Fruit fly (Drosophila melanogaster) whole organism, embryonic: ENCODE measurements around the gene wcy.

Source experiments
- Bdp1 ChIP-seq: fragments of 200-800 bp; sonication (Bioruptor generic); optimal IDR thresholded peaks from 3 replicates; lab custom pipeline; 2016; ENCODE audit warnings: missing biosample characterization, missing genetic modification characterization
- CG1024 ChIP-seq: fragments of 200-800 bp; sonication (Bioruptor generic); IDR thresholded peaks from 2 replicates; pipeline ENCODE4 v1.3.6; 2022; ENCODE audit warnings: missing biosample characterization, missing genetic modification characterization
- CG10654 ChIP-seq: fragments of 200-800 bp; sonication (Bioruptor generic); optimal IDR thresholded peaks from 2 replicates; lab custom pipeline; 2016; ENCODE audit warnings: missing biosample characterization, missing genetic modification characterization
- CG13624 ChIP-seq: fragments of 200-800 bp; sonication (Bioruptor generic); optimal IDR thresholded peaks from 2 replicates; lab custom pipeline; 2016; ENCODE audit warnings: missing biosample characterization, missing genetic modification characterization
- CG15269 ChIP-seq: fragments of 200-800 bp; sonication (Bioruptor generic); optimal IDR thresholded peaks from 2 replicates; lab custom pipeline; 2018; ENCODE audit warnings: missing biosample characterization, mild to moderate bottlenecking, missing genetic modification characterization, moderate library complexity
- CG15696 ChIP-seq: fragments of 200-800 bp; sonication (Bioruptor generic); optimal IDR thresholded peaks from 2 replicates; lab custom pipeline; 2019; ENCODE audit warnings: missing biosample characterization, mild to moderate bottlenecking, missing genetic modification characterization, moderate library complexity
- CG17186 ChIP-seq: fragments of 200-800 bp; sonication (Bioruptor generic); optimal IDR thresholded peaks from 3 replicates; lab custom pipeline; 2017; ENCODE audit warnings: missing biosample characterization, missing genetic modification reagents, missing genetic modification characterization
- CG18476 ChIP-seq: fragments of 200-800 bp; sonication (Bioruptor generic); optimal IDR thresholded peaks from 2 replicates; lab custom pipeline; 2016; ENCODE audit warnings: missing biosample characterization, mild to moderate bottlenecking, missing genetic modification characterization
- CG2116 ChIP-seq: fragments of 200-800 bp; sonication (Bioruptor generic); optimal IDR thresholded peaks from 3 replicates; lab custom pipeline; 2018; ENCODE audit warnings: missing biosample characterization, mild to moderate bottlenecking, missing genetic modification characterization
- CG32772 ChIP-seq: fragments of 200-800 bp; sonication (Bioruptor generic); IDR thresholded peaks from 2 replicates; pipeline ENCODE4 v1.3.6; 2022; ENCODE audit warnings: missing biosample characterization, missing genetic modification characterization
- CG4707 ChIP-seq: fragments of 200-800 bp; sonication (Bioruptor generic); optimal IDR thresholded peaks from 2 replicates; lab custom pipeline; 2018; ENCODE audit warnings: missing biosample characterization, mild to moderate bottlenecking, missing genetic modification characterization, moderate library complexity
- CG4730 ChIP-seq: fragments of 200-800 bp; sonication (Bioruptor generic); IDR thresholded peaks from 2 replicates; pipeline ENCODE4 v1.3.6; 2022; ENCODE audit warnings: missing biosample characterization, missing genetic modification characterization
- CG8388 ChIP-seq: fragments of 200-800 bp; sonication (Bioruptor generic); optimal IDR thresholded peaks from 2 replicates; lab custom pipeline; 2019; ENCODE audit warnings: missing biosample characterization, mild to moderate bottlenecking, missing genetic modification characterization, moderate library complexity
- CG9817 ChIP-seq: fragments of 200-800 bp; sonication (Bioruptor generic); optimal IDR thresholded peaks from 2 replicates; lab custom pipeline; 2018; ENCODE audit warnings: missing biosample characterization, mild to moderate bottlenecking, missing genetic modification characterization, moderate library complexity
- CG9876 ChIP-seq: fragments of 200-800 bp; sonication (Bioruptor generic); optimal IDR thresholded peaks from 2 replicates; lab custom pipeline; 2016; ENCODE audit warnings: missing biosample characterization, missing genetic modification characterization
- CG9932 ChIP-seq: fragments of 200-800 bp; sonication (Bioruptor generic); IDR thresholded peaks from 2 replicates; pipeline ENCODE4 v1.3.6; 2022; ENCODE audit warnings: missing biosample characterization, missing genetic modification characterization
- CHES-1-like ChIP-seq: fragments of 200-800 bp; sonication (Bioruptor generic); optimal IDR thresholded peaks from 2 replicates; lab custom pipeline; 2016; ENCODE audit warnings: missing biosample characterization, missing genetic modification characterization
- Dip2 ChIP-seq: fragments of 200-800 bp; sonication (Bioruptor generic); IDR thresholded peaks from 2 replicates; pipeline ENCODE4 v1.3.6; 2022; ENCODE audit warnings: missing biosample characterization, missing genetic modification characterization
- E2f2 ChIP-seq: fragments of 200-800 bp; sonication (Bioruptor generic); IDR thresholded peaks from 2 replicates; pipeline ENCODE4 v1.3.6; 2022; ENCODE audit warnings: missing biosample characterization, missing genetic modification characterization
- Fer3 ChIP-seq: fragments of 200-800 bp; sonication (Bioruptor generic); optimal IDR thresholded peaks from 2 replicates; lab custom pipeline; 2018; ENCODE audit warnings: missing biosample characterization, mild to moderate bottlenecking, missing genetic modification characterization, moderate library complexity
- H15 ChIP-seq: fragments of 200-800 bp; sonication (Bioruptor generic); IDR thresholded peaks from 3 replicates; pipeline ENCODE4 v1.3.6; 2022; ENCODE audit warnings: missing biosample characterization, missing genetic modification characterization
- Hmx ChIP-seq: fragments of 200-800 bp; sonication (Bioruptor generic); optimal IDR thresholded peaks from 2 replicates; lab custom pipeline; 2016; ENCODE audit warnings: missing biosample characterization, missing genetic modification characterization
- Hsf ChIP-seq: fragments of 200-800 bp; sonication (Bioruptor generic); optimal IDR thresholded peaks from 3 replicates; lab custom pipeline; 2016; ENCODE audit warnings: missing biosample characterization, missing genetic modification characterization
- MESR4 ChIP-seq: fragments of 200-800 bp; sonication (Bioruptor generic); optimal IDR thresholded peaks from 2 replicates; lab custom pipeline; 2018; ENCODE audit warnings: missing biosample characterization, mild to moderate bottlenecking, missing genetic modification characterization, moderate library complexity
- Mes4 ChIP-seq: fragments of 200-800 bp; sonication (Bioruptor generic); optimal IDR thresholded peaks from 2 replicates; lab custom pipeline; 2016; ENCODE audit warnings: missing biosample characterization, missing genetic modification characterization
- Nf-YB ChIP-seq: fragments of 200-800 bp; sonication (Bioruptor generic); optimal IDR thresholded peaks from 3 replicates; lab custom pipeline; 2019; ENCODE audit warnings: missing biosample characterization, mild to moderate bottlenecking, missing genetic modification characterization, moderate library complexity
- Optix ChIP-seq: fragments of 200-800 bp; sonication (Bioruptor generic); IDR thresholded peaks from 3 replicates; pipeline ENCODE4 v1.3.6; 2022; ENCODE audit warnings: missing biosample characterization, missing genetic modification characterization
- YL-1 ChIP-seq: fragments of 200-800 bp; sonication (Bioruptor generic); optimal IDR thresholded peaks from 3 replicates; lab custom pipeline; 2017; ENCODE audit warnings: missing biosample characterization, mild to moderate bottlenecking, missing genetic modification characterization
- amos ChIP-seq: fragments of 200-800 bp; sonication (Bioruptor generic); IDR thresholded peaks from 2 replicates; pipeline ENCODE4 v1.3.6; 2022; ENCODE audit warnings: missing biosample characterization, missing genetic modification characterization; ENCODE audit not compliant: partially characterized antibody
- crp ChIP-seq, 2 experiments: fragments of 200-800 bp; sonication (Bioruptor generic); optimal IDR thresholded peaks; 2 replicates in 1 of 2; 3 replicates in 1 of 2; lab custom pipeline; 2017; ENCODE audit warnings: missing biosample characterization in 2 of 2, missing genetic modification characterization in 2 of 2, mild to moderate bottlenecking in 1 of 2, moderate library complexity in 1 of 2
- en ChIP-seq: fragments of 200-800 bp; sonication (Bioruptor generic); optimal IDR thresholded peaks from 2 replicates; lab custom pipeline; 2016; ENCODE audit warnings: missing biosample characterization, missing genetic modification characterization
- fd3F ChIP-seq: fragments of 200-800 bp; sonication (Bioruptor generic); optimal IDR thresholded peaks from 2 replicates; lab custom pipeline; 2018; ENCODE audit warnings: missing biosample characterization, mild to moderate bottlenecking, missing genetic modification characterization, moderate library complexity
- gsb ChIP-seq: fragments of 200-800 bp; sonication (Bioruptor generic); IDR thresholded peaks from 2 replicates; pipeline ENCODE4 v1.3.6; 2022; ENCODE audit warnings: missing biosample characterization, missing genetic modification characterization
- gt ChIP-seq: fragments of 200-800 bp; sonication (Bioruptor generic); IDR thresholded peaks from 2 replicates; pipeline ENCODE4 v1.3.6; 2022; ENCODE audit warnings: missing biosample characterization, missing genetic modification characterization
- her ChIP-seq: fragments of 200-800 bp; sonication (Bioruptor generic); optimal IDR thresholded peaks from 2 replicates; lab custom pipeline; 2016; ENCODE audit warnings: missing biosample characterization, missing genetic modification characterization
- hkb ChIP-seq, 2 experiments: fragments of 200-800 bp in 1 of 2; fragments of >200 bp in 1 of 2; sonication (Bioruptor generic) in 1 of 2; IDR thresholded peaks in 1 of 2; optimal IDR thresholded peaks in 1 of 2; 2 replicates each; pipeline versions ENCODE4 v1.3.6 to Lab custom; 2017 to 2022; ENCODE audit warnings: missing biosample characterization in 1 of 2, missing genetic modification characterization in 1 of 2
- lov ChIP-seq, 2 experiments: fragments of 200-800 bp in 1 of 2; fragments of >200 bp in 1 of 2; sonication (Bioruptor generic) in 1 of 2; IDR thresholded peaks in 1 of 2; optimal IDR thresholded peaks in 1 of 2; 2 replicates in 1 of 2; 3 replicates in 1 of 2; pipeline versions ENCODE4 v1.3.6 to Lab custom; 2017 to 2022; ENCODE audit warnings: missing biosample characterization in 1 of 2, missing genetic modification characterization in 1 of 2
- nmo ChIP-seq: fragments of 200-800 bp; sonication (Bioruptor generic); optimal IDR thresholded peaks from 2 replicates; lab custom pipeline; 2018; ENCODE audit warnings: missing biosample characterization, mild to moderate bottlenecking, missing genetic modification characterization, moderate library complexity
- pb ChIP-seq: fragments of 200-800 bp; sonication (Bioruptor generic); optimal IDR thresholded peaks from 3 replicates; lab custom pipeline; 2016; ENCODE audit warnings: missing biosample characterization, missing genetic modification characterization
- sens-2 ChIP-seq: fragments of 200-800 bp; sonication (Bioruptor generic); IDR thresholded peaks from 2 replicates; pipeline ENCODE4 v1.3.6; 2022; ENCODE audit warnings: missing biosample characterization, missing genetic modification characterization
- sisA ChIP-seq: fragments of 200-800 bp; sonication (Bioruptor generic); IDR thresholded peaks from 2 replicates; pipeline ENCODE4 v1.3.6; 2022; ENCODE audit warnings: missing biosample characterization, missing genetic modification characterization
- so ChIP-seq: fragments of 200-800 bp; sonication (Bioruptor generic); IDR thresholded peaks from 3 replicates; pipeline ENCODE4 v1.3.6; 2022; ENCODE audit warnings: missing biosample characterization, missing genetic modification characterization
- stwl ChIP-seq: fragments of 200-800 bp; sonication (Bioruptor generic); optimal IDR thresholded peaks from 3 replicates; lab custom pipeline; 2018; ENCODE audit warnings: missing biosample characterization, mild to moderate bottlenecking, missing genetic modification characterization, moderate library complexity
- wek ChIP-seq: fragments of 200-800 bp; sonication (Bioruptor generic); optimal IDR thresholded peaks from 3 replicates; lab custom pipeline; 2018; ENCODE audit warnings: missing biosample characterization, mild to moderate bottlenecking, missing genetic modification characterization, moderate library complexity
- zfh2 ChIP-seq: fragments of 200-800 bp; sonication (Bioruptor generic); optimal IDR thresholded peaks from 2 replicates; lab custom pipeline; 2016; ENCODE audit warnings: missing biosample characterization, missing genetic modification characterization

Gene wcy

DNA sequence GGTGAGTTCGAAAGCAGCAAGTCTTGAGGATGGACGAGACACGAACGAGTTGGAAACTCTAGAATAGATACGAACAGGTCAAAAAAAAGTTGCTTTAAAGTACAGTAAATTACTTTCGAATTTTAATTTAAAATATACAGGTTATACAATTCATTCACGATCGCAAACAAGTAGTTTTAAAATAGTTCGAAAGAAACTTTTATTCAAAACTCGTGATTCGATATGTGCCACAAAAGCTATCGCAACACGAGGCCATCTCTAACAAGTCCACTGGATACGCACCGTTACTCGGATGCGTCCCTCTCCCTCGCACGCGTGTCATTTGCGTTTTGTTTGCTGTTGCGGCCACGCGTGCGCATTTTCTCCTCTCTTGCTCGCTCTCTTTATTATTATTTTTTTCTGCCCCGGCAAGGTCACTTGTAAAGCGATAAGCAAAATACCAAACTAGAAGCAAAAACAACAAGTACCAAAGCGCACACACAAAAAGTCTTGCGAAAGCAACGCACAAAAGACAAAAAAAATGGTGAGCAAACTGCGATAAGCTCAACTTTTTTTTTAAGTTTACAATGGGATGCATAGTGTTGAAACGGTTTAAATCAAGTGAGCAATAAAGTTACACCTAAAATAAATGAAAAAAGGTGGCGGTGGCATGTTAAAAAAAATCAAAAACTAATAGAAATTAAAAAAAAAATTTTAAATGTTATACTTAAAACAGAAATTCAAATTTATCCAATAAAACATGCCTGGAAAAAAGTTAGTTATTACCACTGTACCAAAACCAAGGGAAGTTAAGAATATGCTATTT is 47.5 kb upstream of the wcy start (continued):
- TF ChIP-seq CG1024 (GFP tag; lab: Robert Waterston, UW): peak; percentile 37; the same call in 1 of the 2 replicates
- peak; percentile 24 for TF ChIP-seq Hmx

DNA sequence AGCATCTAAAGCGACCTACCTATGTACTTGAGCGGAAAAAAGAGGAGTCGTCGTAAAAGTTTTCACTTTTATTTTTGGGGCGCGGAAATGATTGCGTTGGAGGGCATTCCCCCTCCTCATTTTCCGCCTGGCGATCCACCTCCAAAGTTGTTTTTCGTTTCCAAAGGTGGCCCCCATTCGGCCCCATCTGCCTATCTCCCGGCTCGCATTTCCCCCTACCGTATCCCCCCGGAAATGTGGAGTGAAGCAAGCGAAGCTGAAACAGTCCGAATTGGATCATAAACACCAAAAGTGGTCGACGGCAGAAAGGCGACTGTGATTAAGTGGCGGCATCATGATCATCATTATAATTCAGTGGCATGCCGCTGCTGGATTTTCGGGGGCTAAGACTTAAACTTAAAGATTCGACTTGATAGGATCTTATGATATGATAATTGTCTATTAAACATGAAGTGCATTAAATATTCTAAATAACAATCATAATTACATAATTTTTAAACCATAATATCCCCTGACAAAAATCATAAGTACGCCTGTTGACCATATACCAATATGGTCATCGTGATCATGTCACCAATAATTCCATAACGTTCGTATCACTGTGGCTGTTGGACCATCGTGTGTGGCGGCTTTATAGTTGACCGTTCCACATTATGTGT is 46.0 kb upstream of the wcy start:
- TF ChIP-seq sisA (GFP tag; lab: Robert Waterston, UW) (peak; percentile 77), CG17186 (peak; percentile 16), pb (no peak), CG4707 (peak; percentile 18), CG10654 (peak; percentile 27), lov (optimal IDR thresholded peaks at IDR 0.05; lab: Kevin White, UChicago) (no peak), lov (GFP tag; IDR thresholded peaks at IDR 0.05; lab: Robert Waterston, UW) (no peak), Fer3 (tag; lab: Kevin White, UChicago) (peak; percentile 79), gsb (GFP tag; lab: Robert Waterston, UW) (0 out of 2 replicates have a peak, but pooled peaks have one; percentile 19), en (no peak), YL-1 (GFP tag; lab: Kevin White, UChicago) (no peak), CG9876 (no peak), CG18476 (GFP tag; lab: Kevin White, UChicago) (peak; percentile 22), CHES-1-like (no peak), Hsf (GFP tag; lab: Kevin White, UChicago) (peak; percentile 70), gt (no peak), stwl (tag; lab: Kevin White, UChicago) (no peak), zfh2 (GFP tag; lab: Kevin White, UChicago) (peak; percentile 13), CG32772 (GFP tag; lab: Robert Waterston, UW) (peak; percentile 72), fd3F (GFP tag; lab: Kevin White, UChicago) (peak; percentile 64), sens-2 (GFP tag; lab: Robert Waterston, UW) (peak; percentile 72), CG9932 (GFP tag; lab: Robert Waterston, UW) (peak; percentile 72), crp (GFP tag; optimal IDR thresholded peaks at IDR 0.05; lab: Kevin White, UChicago) (no peak), CG2116 (no peak), Mes4 (GFP tag; lab: Kevin White, UChicago) (peak; percentile 2), CG8388 (GFP tag; lab: Kevin White, UChicago) (peak; percentile 56), amos (no peak; the same call in 1 of the 2 replicates), Bdp1 (GFP tag; lab: Kevin White, UChicago) (no peak), H15 (peak; percentile 51; the same call in 1 of the 3 replicates), CG13624 (peak; percentile 29), CG15269 (peak; percentile 86), her (GFP tag; lab: Kevin White, UChicago) (no peak), Optix (GFP tag; lab: Robert Waterston, UW) (0 out of 3 replicates have a peak, but pooled peaks have one; percentile 50), wek (GFP tag; lab: Kevin White, UChicago) (peak; percentile 33), CG4730 (GFP tag; lab: Robert Waterston, UW) (0 out of 2 replicates have a peak, but pooled peaks have one; percentile 38), so (GFP tag; lab: Robert Waterston, UW) (peak; percentile 83), CG9817 (peak; percentile 72), Dip2 (GFP tag; lab: Robert Waterston, UW) (0 out of 2 replicates have a peak, but pooled peaks have one; percentile 11), Nf-YB (peak; percentile 48), MESR4 (GFP tag; lab: Kevin White, UChicago) (no peak), E2f2 (GFP tag; lab: Robert Waterston, UW) (0 out of 2 replicates have a peak, but pooled peaks have one; percentile 40), hkb (optimal IDR thresholded peaks at IDR 0.05; lab: Kevin White, UChicago) (no peak), hkb (GFP tag; IDR thresholded peaks at IDR 0.05; lab: Robert Waterston, UW) (peak; percentile 79), nmo (GFP tag; lab: Kevin White, UChicago) (peak; percentile 81), CG15696 (no peak)
